Fruit fly (Drosophila melanogaster) whole organism, pupa: ENCODE results near the gene CG12480.

Experiments used
- CG17806 ChIP-seq: fragments of 200-800 bp; sonication (Bioruptor generic); optimal IDR thresholded peaks from 2 replicates; lab custom pipeline; 2018; ENCODE audit warnings: missing biosample characterization, mild to moderate bottlenecking, missing genetic modification characterization, moderate library complexity
- CG9948 ChIP-seq: fragments of 200-800 bp; sonication (Bioruptor generic); optimal IDR thresholded peaks from 2 replicates; lab custom pipeline; 2018; ENCODE audit warnings: missing biosample characterization, mild to moderate bottlenecking, missing genetic modification characterization, moderate library complexity
- D1 ChIP-seq: fragments of 200-800 bp; sonication (Bioruptor generic); optimal IDR thresholded peaks from 2 replicates; lab custom pipeline; 2018; ENCODE audit warnings: missing biosample characterization, mild to moderate bottlenecking, missing genetic modification characterization, moderate library complexity
- EcR ChIP-seq: fragments of 200-800 bp; sonication (Bioruptor generic); optimal IDR thresholded peaks from 3 replicates; lab custom pipeline; 2019; ENCODE audit warnings: missing biosample characterization, missing genetic modification characterization, mild to moderate bottlenecking, moderate library complexity, missing genetic modification reagents
- gl ChIP-seq: fragments of 200-800 bp; sonication (Bioruptor generic); optimal IDR thresholded peaks from 2 replicates; lab custom pipeline; 2018; ENCODE audit warnings: missing biosample characterization, mild to moderate bottlenecking, missing genetic modification characterization
- rn ChIP-seq: fragments of 200-800 bp; sonication (Bioruptor generic); IDR thresholded peaks from 2 replicates; pipeline ENCODE4 v1.3.6; 2022; ENCODE audit warnings: missing biosample characterization, missing genetic modification characterization

- TF ChIP-seq gl (tag; lab: Kevin White, UChicago) (no peak), CG17806 (no peak), rn (GFP tag; lab: Robert Waterston, UW) (no peak), EcR (GFP tag; lab: Kevin White, UChicago) (no peak), D1 (tag; lab: Kevin White, UChicago) (no peak), CG9948 (no peak)
Observed at dm6 chrX:14176623-14177022, 7.2 kb downstream of the CG12480 start, which contains the start of gene CG11581.
